Worm (Caenorhabditis elegans) whole organism, L3 larva: Measurements from ENCODE around the gene Y49A10A.2.

Experiments
- R02D3.7 ChIP-seq: fragments of 150-350 bp; optimal IDR thresholded peaks from 2 replicates; lab custom pipeline; 2014; ENCODE audit warnings: missing biosample characterization, missing genetic modification characterization
- aly-2 ChIP-seq: fragments of 150-350 bp; optimal IDR thresholded peaks from 2 replicates; lab custom pipeline; 2014; ENCODE audit warnings: missing biosample characterization, missing genetic modification characterization
- ama-1 ChIP-seq: fragments of 150-350 bp; optimal IDR thresholded peaks from 2 replicates; lab custom pipeline; 2018
- ceh-28 ChIP-seq: fragments of 150-350 bp; optimal IDR thresholded peaks from 2 replicates; lab custom pipeline; 2014; ENCODE audit warnings: missing biosample characterization, missing genetic modification reagents, missing genetic modification characterization
- ceh-82 ChIP-seq: fragments of 150-350 bp; optimal IDR thresholded peaks from 2 replicates; lab custom pipeline; 2014; ENCODE audit warnings: missing biosample characterization, missing genetic modification characterization
- ceh-9 ChIP-seq: sonication (generic microtip); optimal IDR thresholded peaks from 2 replicates; lab custom pipeline; 2018; ENCODE audit warnings: missing biosample characterization, missing genetic modification characterization
- daf-12 ChIP-seq: fragments of 150-350 bp; optimal IDR thresholded peaks from 2 replicates; lab custom pipeline; 2014; ENCODE audit warnings: missing biosample characterization, missing genetic modification reagents, missing genetic modification characterization
- egl-27 ChIP-seq: sonication (generic microtip); optimal IDR thresholded peaks from 4 replicates; lab custom pipeline; 2017; ENCODE audit warnings: missing biosample characterization, missing genetic modification reagents, missing genetic modification characterization
- elt-1 ChIP-seq: fragments of 150-350 bp; optimal IDR thresholded peaks from 2 replicates; lab custom pipeline; 2014; ENCODE audit warnings: missing biosample characterization, missing genetic modification characterization
- elt-2 ChIP-seq: sonication (generic microtip); optimal IDR thresholded peaks from 2 replicates; lab custom pipeline; 2016; ENCODE audit warnings: missing genetic modification reagents, mild to moderate bottlenecking, missing genetic modification characterization, missing compliant biosample characterization
- elt-3 ChIP-seq, 3 experiments: fragments of 150-350 bp in 1 of 3; sonication (generic microtip) in 2 of 3; optimal IDR thresholded peaks; 2 replicates in 2 of 3; 4 replicates in 1 of 3; lab custom pipeline; 2014 to 2017; ENCODE audit warnings: missing biosample characterization in 3 of 3, missing genetic modification characterization in 3 of 3
- fkh-10 ChIP-seq: sonication (generic microtip); optimal IDR thresholded peaks from 2 replicates; lab custom pipeline; 2017; ENCODE audit warnings: missing biosample characterization, missing genetic modification reagents, missing genetic modification characterization
- fos-1 ChIP-seq: fragments of 150-350 bp; optimal IDR thresholded peaks from 2 replicates; lab custom pipeline; 2014; ENCODE audit warnings: missing biosample characterization, missing genetic modification characterization
- hmg-11 ChIP-seq: sonication (generic microtip); optimal IDR thresholded peaks from 2 replicates; lab custom pipeline; 2016; ENCODE audit warnings: missing genetic modification characterization, missing compliant biosample characterization
- jun-1 ChIP-seq: fragments of 150-350 bp; optimal IDR thresholded peaks from 2 replicates; lab custom pipeline; 2014; ENCODE audit warnings: missing biosample characterization, missing genetic modification reagents, missing genetic modification characterization
- lin-39 ChIP-seq: fragments of 150-350 bp; optimal IDR thresholded peaks from 2 replicates; lab custom pipeline; 2018; ENCODE audit warnings: missing biosample characterization, missing genetic modification reagents, missing genetic modification characterization
- lsy-12 ChIP-seq: sonication (generic microtip); optimal IDR thresholded peaks from 2 replicates; lab custom pipeline; 2016; ENCODE audit warnings: mild to moderate bottlenecking, missing genetic modification characterization, missing compliant biosample characterization
- mdl-1 ChIP-seq: fragments of 150-350 bp; optimal IDR thresholded peaks from 2 replicates; lab custom pipeline; 2014; ENCODE audit warnings: missing biosample characterization, missing genetic modification characterization
- mml-1 ChIP-seq: fragments of 150-350 bp; sonication (generic microtip); optimal IDR thresholded peaks from 3 replicates; lab custom pipeline; 2014; ENCODE audit warnings: missing biosample characterization, missing genetic modification characterization
- nfya-1 ChIP-seq: sonication (generic microtip); optimal IDR thresholded peaks from 2 replicates; lab custom pipeline; 2017; ENCODE audit warnings: missing genetic modification characterization, mild to moderate bottlenecking, missing compliant biosample characterization, antibody characterized with exemption, moderate library complexity; ENCODE audit not compliant: insufficient read depth
- nhr-11 ChIP-seq: fragments of 150-350 bp; optimal IDR thresholded peaks from 2 replicates; lab custom pipeline; 2014; ENCODE audit warnings: missing biosample characterization, missing genetic modification characterization
- nhr-12 ChIP-seq: fragments of 150-350 bp; optimal IDR thresholded peaks from 2 replicates; lab custom pipeline; 2014; ENCODE audit warnings: missing biosample characterization, missing genetic modification characterization
- nhr-23 ChIP-seq: fragments of 150-350 bp; optimal IDR thresholded peaks from 2 replicates; lab custom pipeline; 2014; ENCODE audit warnings: missing biosample characterization, missing genetic modification reagents, missing genetic modification characterization
- nhr-237 ChIP-seq: fragments of 150-350 bp; optimal IDR thresholded peaks from 2 replicates; lab custom pipeline; 2014; ENCODE audit warnings: missing biosample characterization, missing genetic modification characterization
- nhr-25 ChIP-seq: sonication (generic microtip); optimal IDR thresholded peaks from 2 replicates; lab custom pipeline; 2017; ENCODE audit warnings: missing biosample characterization, missing genetic modification characterization
- nhr-67 ChIP-seq: fragments of 150-350 bp; optimal IDR thresholded peaks from 2 replicates; lab custom pipeline; 2014; ENCODE audit warnings: missing biosample characterization, missing genetic modification characterization
- nhr-77 ChIP-seq: fragments of 150-350 bp; optimal IDR thresholded peaks from 2 replicates; lab custom pipeline; 2014; ENCODE audit warnings: missing biosample characterization, missing genetic modification characterization
- pha-4 ChIP-seq: fragments of 150-350 bp; optimal IDR thresholded peaks from 2 replicates; lab custom pipeline; 2014; ENCODE audit warnings: missing biosample characterization, missing genetic modification reagents, missing genetic modification characterization
- snpc-4 ChIP-seq: fragments of 150-350 bp; optimal IDR thresholded peaks from 2 replicates; lab custom pipeline; 2014; ENCODE audit warnings: missing biosample characterization, missing genetic modification characterization
- tbx-2 ChIP-seq: sonication (generic microtip); optimal IDR thresholded peaks from 2 replicates; lab custom pipeline; 2016; ENCODE audit warnings: mild to moderate bottlenecking, missing genetic modification characterization, missing compliant biosample characterization
- unc-39 ChIP-seq: sonication (generic microtip); optimal IDR thresholded peaks from 4 replicates; lab custom pipeline; 2017; ENCODE audit warnings: missing biosample characterization, missing genetic modification characterization
- unc-62 ChIP-seq: fragments of 150-350 bp; sonication (generic microtip); optimal IDR thresholded peaks from 4 replicates; lab custom pipeline; 2014; ENCODE audit warnings: missing biosample characterization, missing genetic modification reagents, missing genetic modification characterization
- zag-1 ChIP-seq: fragments of 150-350 bp; optimal IDR thresholded peaks from 2 replicates; lab custom pipeline; 2014; ENCODE audit warnings: missing biosample characterization, missing genetic modification characterization
- ztf-11 ChIP-seq: fragments of 150-350 bp; optimal IDR thresholded peaks from 2 replicates; lab custom pipeline; 2014; ENCODE audit warnings: missing biosample characterization, missing genetic modification characterization
- ztf-4 ChIP-seq: fragments of 150-350 bp; optimal IDR thresholded peaks from 2 replicates; lab custom pipeline; 2014; ENCODE audit warnings: missing biosample characterization, missing genetic modification characterization

Gene Y49A10A.2

ce11 chrX:10406850-10407249 lies 34.4 kb upstream of the Y49A10A.2 start, which contains the start of gene ZC504.1:
ZC504.1 (plus strand) TSS chrX:10407150.
- no peak for TF ChIP-seq ztf-11 (tag; lab: Kevin White, UChicago)
- TF ChIP-seq zag-1: no peak
- no peak for TF ChIP-seq ceh-82 (tag; lab: Kevin White, UChicago)
- no peak for TF ChIP-seq elt-1 (tag; lab: Kevin White, UChicago)
- no peak for TF ChIP-seq nhr-23 (tag; lab: Kevin White, UChicago)

ce11 chrX:10406203-10406602 lies 33.7 kb upstream of the Y49A10A.2 start, which contains the start of gene gur-3:
gur-3 (minus strand) TSS chrX:10406303.
- TF ChIP-seq ztf-4 (tag; lab: Kevin White, UChicago) (no peak), nhr-12 (tag; lab: Kevin White, UChicago) (no peak), unc-39 (tag; lab: Kevin White, UChicago) (no peak), nfya-1 (tag; lab: Kevin White, UChicago) (no peak), mdl-1 (tag; lab: Kevin White, UChicago) (no peak), fkh-10 (GFP tag; lab: Kevin White, UChicago) (no peak), ama-1 (no peak), lsy-12 (no peak), nhr-237 (tag; lab: Kevin White, UChicago) (no peak), hmg-11 (tag; lab: Kevin White, UChicago) (no peak), nhr-11 (no peak), ceh-9 (tag; lab: Kevin White, UChicago) (no peak), nhr-25 (tag; lab: Kevin White, UChicago) (no peak), jun-1 (no peak), mml-1 (tag; lab: Kevin White, UChicago) (no peak)

DNA sequence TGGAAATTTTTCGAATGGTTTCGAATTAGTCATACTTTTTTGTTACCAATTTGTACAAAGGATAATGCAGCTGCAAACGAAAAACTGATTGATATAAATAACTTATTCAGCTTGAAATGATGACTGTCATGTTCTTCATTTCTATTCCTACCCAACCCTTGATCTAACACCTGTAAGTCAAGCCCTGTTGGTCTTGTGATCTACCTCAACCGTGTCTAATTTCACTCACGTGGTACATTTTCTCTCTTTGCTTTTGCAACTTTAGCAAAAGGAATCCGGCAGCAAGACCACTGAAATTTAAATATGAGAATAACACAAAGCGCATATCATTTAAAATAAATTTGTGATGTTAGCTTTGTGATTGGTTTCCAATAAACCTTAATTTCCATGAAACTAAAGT lies 31.6 kb upstream of the Y49A10A.2 start:
- no peak for TF ChIP-seq jun-1
- no peak for TF ChIP-seq zag-1
- TF ChIP-seq nhr-67 (tag; lab: Kevin White, UChicago): no peak
- no peak for TF ChIP-seq snpc-4
- TF ChIP-seq daf-12 (tag; lab: Kevin White, UChicago): no peak
- TF ChIP-seq nhr-77 (tag; lab: Kevin White, UChicago): no peak
- no peak for TF ChIP-seq fkh-10 (GFP tag; lab: Kevin White, UChicago)

ce11 chrX:10401118-10401517 lies 28.7 kb upstream of the Y49A10A.2 start:
- TF ChIP-seq unc-62 (GFP tag; lab: Kevin White, UChicago): no peak
- no peak for TF ChIP-seq ceh-28 (tag; lab: Kevin White, UChicago)
- TF ChIP-seq fkh-10 (GFP tag; lab: Kevin White, UChicago): no peak

DNA sequence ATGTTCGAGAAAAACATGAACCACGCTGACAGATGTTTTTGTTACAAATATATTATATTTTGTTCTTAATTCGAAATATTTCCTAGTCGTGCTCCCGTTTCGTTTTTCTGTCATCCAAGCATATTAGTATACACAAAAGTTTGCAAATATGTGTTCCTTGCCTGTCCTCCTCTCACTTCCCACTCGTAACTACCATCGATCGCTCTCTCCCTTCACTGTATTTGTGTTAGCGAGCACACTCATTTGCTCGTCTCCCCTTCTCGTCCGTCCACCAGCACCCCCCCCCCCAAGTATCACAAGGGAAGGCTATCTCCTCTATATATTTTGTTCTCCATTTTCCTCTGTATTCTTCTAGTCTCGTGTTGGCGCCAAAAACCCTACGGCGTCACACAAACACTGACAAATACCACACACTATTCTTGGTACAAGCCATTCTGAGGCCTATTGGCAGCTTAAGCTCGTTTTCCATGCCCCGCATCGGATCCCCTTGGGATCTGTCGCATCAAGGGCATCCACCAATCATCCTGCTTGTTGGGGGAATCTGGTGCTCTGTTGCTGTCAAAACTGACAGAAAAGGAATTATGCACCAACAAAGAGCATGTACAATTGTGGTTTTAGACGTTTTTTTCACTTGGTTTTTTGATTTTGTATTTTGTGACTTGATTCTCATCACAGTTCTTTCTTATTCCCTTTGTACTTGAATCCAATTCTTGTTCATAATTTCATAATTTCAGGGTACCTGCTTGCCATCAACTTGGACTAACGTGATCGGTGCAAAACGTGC lies 24.2 kb upstream of the Y49A10A.2 start, which contains the start of gene pkn-1:
Gene pkn-1, plus strand, starts transcription at position 734 of the 784 bp plus-strand sequence.
- no peak for TF ChIP-seq egl-27 (tag; lab: Kevin White, UChicago)
- no peak for TF ChIP-seq elt-1 (tag; lab: Kevin White, UChicago)
- TF ChIP-seq fkh-10 (GFP tag; lab: Kevin White, UChicago): no peak
- TF ChIP-seq ceh-9 (tag; lab: Kevin White, UChicago): no peak
- TF ChIP-seq elt-2: peak; percentile 19
- TF ChIP-seq lsy-12: peak; percentile 4
- peak; percentile 45 for TF ChIP-seq unc-62 (GFP tag; lab: Kevin White, UChicago)
- TF ChIP-seq fos-1 (tag; lab: Kevin White, UChicago): no peak
- peak; percentile 21 for TF ChIP-seq lin-39
- no peak for TF ChIP-seq ztf-4 (tag; lab: Kevin White, UChicago)
- no peak for TF ChIP-seq R02D3.7
- no peak for TF ChIP-seq nhr-12 (tag; lab: Kevin White, UChicago)
- peak; percentile 75 for TF ChIP-seq pha-4 (tag; lab: Kevin White, UChicago)
- no peak for TF ChIP-seq tbx-2 (tag; lab: Kevin White, UChicago)
- no peak for TF ChIP-seq aly-2 (tag; lab: Kevin White, UChicago)
- TF ChIP-seq elt-3 (tag; optimal IDR thresholded peaks at IDR 0.05; lab: Kevin White, UChicago): no peak
